Fruit fly (Drosophila melanogaster): ENCODE data around the gene SsRbeta.

DNA sequence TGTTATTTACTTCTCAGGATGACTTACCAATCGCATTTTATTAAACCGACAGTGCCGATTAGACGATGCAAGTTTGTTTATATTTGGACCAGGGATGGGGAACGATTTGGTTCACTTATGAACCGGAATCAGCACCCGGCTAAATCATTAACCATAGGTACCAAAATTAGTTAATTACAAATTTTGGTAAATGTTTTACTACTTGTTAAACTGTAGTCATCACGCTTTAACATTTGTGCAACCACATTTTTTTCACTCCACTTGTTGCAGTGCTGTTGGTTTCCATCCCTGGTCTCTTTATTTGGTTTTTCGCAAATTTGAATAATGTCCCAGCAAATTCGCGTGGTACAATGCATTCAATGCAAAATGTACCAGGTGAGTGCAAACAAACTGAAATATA, 23.9 kb upstream of the SsRbeta start, which contains the start of the genes IntS9 and CG43295:
- peak; percentile 77 for TF ChIP-seq CG7368 (GFP tag; optimal IDR thresholded peaks at IDR 0.05)
- peak; percentile 92 for TF ChIP-seq Hr39 (GFP tag; optimal IDR thresholded peaks at IDR 0.05)
- TF ChIP-seq CG6854 (GFP tag; optimal IDR thresholded peaks at IDR 0.05) = no peak
- TF ChIP-seq svp (GFP tag) = no peak
- TF ChIP-seq acj6 (GFP tag; optimal IDR thresholded peaks at IDR 0.05) = peak; percentile 91
- no peak for TF ChIP-seq Lpt (GFP tag; optimal IDR thresholded peaks at IDR 0.05)
- no peak for TF ChIP-seq OdsH (GFP tag; optimal IDR thresholded peaks at IDR 0.05)
- TF ChIP-seq Smox (GFP tag; optimal IDR thresholded peaks at IDR 0.05) = no peak
- no peak for TF ChIP-seq CG32006 (GFP tag; optimal IDR thresholded peaks at IDR 0.05)
- peak; percentile 79 for TF ChIP-seq Ets96B (tag; optimal IDR thresholded peaks at IDR 0.05)

All from whole organism, prepupa.